Worm (Caenorhabditis elegans) whole organism, midembryonic: ENCODE results near the gene vps-2.

Experiments
- T22C8.4 ChIP-seq: fragments of 200-800 bp; sonication (Bioruptor generic); IDR thresholded peaks from 2 replicates; pipeline ENCODE4 v1.3.6; 2022; ENCODE audit warnings: missing genetic modification characterization, missing compliant biosample characterization
- cog-1 ChIP-seq: sonication (generic microtip); optimal IDR thresholded peaks from 2 replicates; lab custom pipeline; 2016; ENCODE audit warnings: missing genetic modification characterization, missing compliant biosample characterization
- flt-1 ChIP-seq: fragments of 200-800 bp; sonication (Bioruptor generic); IDR thresholded peaks from 2 replicates; pipeline ENCODE4 v1.3.6; 2022; ENCODE audit warnings: missing genetic modification characterization, missing compliant biosample characterization
- klf-2 ChIP-seq: fragments of 200-800 bp; sonication (Bioruptor generic); conservative IDR thresholded peaks from 2 replicates; pipeline ENCODE4 v1.3.6; 2022; ENCODE audit warnings: missing genetic modification reagents, missing genetic modification characterization, missing compliant biosample characterization
- med-1 ChIP-seq: sonication (generic microtip); optimal IDR thresholded peaks from 2 replicates; lab custom pipeline; 2017; ENCODE audit warnings: missing genetic modification characterization, mild to moderate bottlenecking, missing compliant biosample characterization, antibody characterized with exemption, missing genetic modification reagents; ENCODE audit not compliant: insufficient read depth
- ref-1 ChIP-seq: fragments of 200-800 bp; sonication (Bioruptor generic); conservative IDR thresholded peaks from 2 replicates; pipeline ENCODE4 v1.3.6; 2022; ENCODE audit warnings: missing genetic modification reagents, missing genetic modification characterization, missing compliant biosample characterization
- tab-1 ChIP-seq: fragments of 200-800 bp; sonication (Bioruptor generic); IDR thresholded peaks from 2 replicates; pipeline ENCODE4 v1.3.6; 2022; ENCODE audit warnings: missing genetic modification characterization, missing compliant biosample characterization
- ztf-23 ChIP-seq: fragments of 200-800 bp; sonication (Bioruptor generic); IDR thresholded peaks from 2 replicates; pipeline ENCODE4 v1.3.6; 2022; ENCODE audit warnings: missing genetic modification reagents, missing genetic modification characterization, missing compliant biosample characterization
- ztf-29 ChIP-seq: fragments of 200-800 bp; sonication (Bioruptor generic); IDR thresholded peaks from 2 replicates; pipeline ENCODE4 v1.3.6; 2022; ENCODE audit warnings: missing genetic modification reagents, missing genetic modification characterization, missing compliant biosample characterization

Gene vps-2

ce11 chrII:12799927-12800522 lies 32.0 kb upstream of the vps-2 start:
- no peak for TF ChIP-seq med-1 (GFP tag; lab: Kevin White, UChicago)
- no peak for TF ChIP-seq T22C8.4 (GFP tag; lab: Robert Waterston, UW)
- no peak for TF ChIP-seq klf-2 (GFP tag; lab: Robert Waterston, UW)
- no peak for TF ChIP-seq ztf-29
- TF ChIP-seq ztf-23 (GFP tag; lab: Robert Waterston, UW): no peak
- TF ChIP-seq tab-1 (GFP tag; lab: Robert Waterston, UW): no peak
- no peak for TF ChIP-seq cog-1 (tag; lab: Kevin White, UChicago)
- TF ChIP-seq ref-1 (GFP tag; lab: Robert Waterston, UW): no peak
- no peak for TF ChIP-seq flt-1 (GFP tag; lab: Robert Waterston, UW)

DNA sequence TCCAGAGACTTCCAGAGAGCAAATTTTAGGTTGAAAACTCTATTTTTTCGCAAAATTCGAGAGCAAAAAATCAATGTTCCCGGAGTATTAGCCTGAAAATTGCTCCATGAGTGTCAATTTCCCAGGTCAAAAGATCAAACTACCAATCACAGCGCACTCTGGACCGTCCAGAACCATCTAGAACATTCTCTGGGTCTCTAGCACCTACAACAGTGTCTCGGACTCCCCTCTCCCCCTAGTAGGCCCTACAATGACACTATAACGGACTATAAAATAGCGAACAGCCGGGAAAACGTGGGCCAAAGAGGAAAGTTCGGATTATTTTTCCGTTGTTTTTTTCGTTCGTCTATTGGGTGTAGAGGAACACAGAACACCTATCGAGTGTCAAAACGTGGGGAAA lies 31.3 kb upstream of the vps-2 start:
- 0 out of 2 replicates have a peak, but pooled peaks have one; percentile 8 for TF ChIP-seq ztf-23 (GFP tag; lab: Robert Waterston, UW)
- TF ChIP-seq ref-1 (GFP tag; lab: Robert Waterston, UW): no peak
- no peak for TF ChIP-seq ztf-29
- peak; percentile 25; the same call in 1 of the 2 replicates for TF ChIP-seq flt-1 (GFP tag; lab: Robert Waterston, UW)
- TF ChIP-seq med-1 (GFP tag; lab: Kevin White, UChicago): no peak

- TF ChIP-seq cog-1 (tag; lab: Kevin White, UChicago) (peak; percentile 54), ref-1 (GFP tag; lab: Robert Waterston, UW) (no peak), flt-1 (GFP tag; lab: Robert Waterston, UW) (peak; percentile 64)
Observed at ce11 chrII:12798814-12799213, 30.8 kb upstream of the vps-2 start.

- no peak for TF ChIP-seq flt-1 (GFP tag; lab: Robert Waterston, UW)
Observed at ce11 chrII:12797211-12797794, 29.3 kb upstream of the vps-2 start.

DNA sequence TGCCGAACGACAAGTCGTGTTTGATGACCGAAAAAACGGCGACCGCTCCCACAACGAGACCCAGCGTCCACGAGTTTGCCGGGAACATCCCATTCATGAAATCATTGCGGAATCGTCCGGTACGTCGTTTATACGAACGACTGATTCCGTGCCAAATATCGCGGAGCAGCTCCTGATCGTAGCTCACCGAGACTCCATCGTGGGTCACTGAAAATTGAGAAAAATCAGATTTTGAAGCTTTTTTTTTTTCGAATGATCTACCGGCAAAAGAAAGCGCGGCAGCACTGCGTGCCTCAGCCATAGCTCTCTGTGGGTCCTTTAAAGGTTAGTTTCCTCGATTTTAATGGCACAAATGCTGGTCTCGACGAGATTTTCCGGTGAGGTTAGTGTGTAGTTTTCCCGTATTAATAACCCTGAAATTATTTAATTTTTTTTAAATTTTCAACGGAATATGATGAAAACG lies 28.1 kb upstream of the vps-2 start, which contains the start of gene cpt-1:
cpt-1 (minus strand) TSS at position 413 of the 463 bp plus-strand sequence.
- TF ChIP-seq ref-1 (GFP tag; lab: Robert Waterston, UW): no peak

ce11 chrII:12795188-12795587 lies 27.2 kb upstream of the vps-2 start:
- no peak for TF ChIP-seq ztf-23 (GFP tag; lab: Robert Waterston, UW)
- TF ChIP-seq cog-1 (tag; lab: Kevin White, UChicago): no peak
- no peak for TF ChIP-seq ztf-29
- TF ChIP-seq tab-1 (GFP tag; lab: Robert Waterston, UW): no peak
- TF ChIP-seq flt-1 (GFP tag; lab: Robert Waterston, UW): no peak
- no peak for TF ChIP-seq med-1 (GFP tag; lab: Kevin White, UChicago)
- no peak for TF ChIP-seq ref-1 (GFP tag; lab: Robert Waterston, UW)
- no peak for TF ChIP-seq T22C8.4 (GFP tag; lab: Robert Waterston, UW)
- TF ChIP-seq klf-2 (GFP tag; lab: Robert Waterston, UW): no peak

ce11 chrII:12790392-12790791 lies 22.4 kb upstream of the vps-2 start:
- TF ChIP-seq ref-1 (GFP tag; lab: Robert Waterston, UW) (no peak), ztf-29 (no peak), T22C8.4 (GFP tag; lab: Robert Waterston, UW) (0 out of 2 replicates have a peak, but pooled peaks have one; percentile 12)

DNA sequence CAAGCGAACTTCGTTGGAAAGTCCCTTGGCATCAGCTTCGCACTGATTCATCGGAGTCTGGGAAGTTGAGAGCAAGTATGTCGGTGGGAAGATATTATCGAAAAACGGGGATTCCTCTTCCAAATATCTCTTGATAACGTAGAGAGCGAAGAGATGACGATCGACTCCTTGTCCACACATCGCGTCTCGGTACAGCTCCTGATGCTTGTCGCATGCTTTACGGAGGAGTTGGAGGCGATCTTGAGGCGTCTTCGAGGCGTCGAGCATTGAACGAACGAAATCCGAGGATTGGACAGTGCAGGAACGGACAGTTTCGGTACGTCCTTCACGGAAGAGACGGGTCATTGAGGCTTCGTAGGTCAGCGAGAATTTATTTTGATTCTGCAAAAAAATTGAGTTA lies 21.5 kb upstream of the vps-2 start:
- no peak for TF ChIP-seq ref-1 (GFP tag; lab: Robert Waterston, UW)

- TF ChIP-seq ztf-23 (GFP tag; lab: Robert Waterston, UW) (no peak), tab-1 (GFP tag; lab: Robert Waterston, UW) (0 out of 2 replicates have a peak, but pooled peaks have one; percentile 34), cog-1 (tag; lab: Kevin White, UChicago) (no peak), klf-2 (GFP tag; lab: Robert Waterston, UW) (no peak), T22C8.4 (GFP tag; lab: Robert Waterston, UW) (no peak), ztf-29 (no peak), ref-1 (GFP tag; lab: Robert Waterston, UW) (no peak), med-1 (GFP tag; lab: Kevin White, UChicago) (no peak)
Observed at ce11 chrII:12787831-12788248, 19.8 kb upstream of the vps-2 start, which contains the start of gene alkb-7. TSS of gene alkb-7 (minus strand) at chrII:12788153.

DNA sequence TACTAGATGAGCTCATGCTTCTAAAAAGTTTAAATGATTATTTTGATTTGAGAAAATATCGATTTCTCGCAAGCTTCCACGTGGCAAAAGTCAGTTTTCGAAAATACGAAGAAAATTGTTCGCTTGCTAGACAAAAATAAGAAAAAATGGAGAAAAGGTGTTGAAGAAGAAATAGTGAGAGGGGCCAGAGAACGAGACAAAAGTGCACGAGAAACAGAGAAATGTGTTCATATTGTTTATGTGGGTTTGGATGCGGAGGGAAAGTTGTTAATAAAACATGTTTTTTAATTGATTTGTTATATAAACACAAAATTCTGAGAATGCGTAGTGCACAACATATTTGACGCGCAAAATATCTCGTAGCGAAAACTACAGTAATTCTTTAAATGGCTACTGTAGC lies 17.4 kb upstream of the vps-2 start, which contains the start of gene Y46G5A.15:
Y46G5A.15 (minus strand) TSS at position 26 of the 400 bp plus-strand sequence.
- TF ChIP-seq ztf-23 (GFP tag; lab: Robert Waterston, UW) (no peak), flt-1 (GFP tag; lab: Robert Waterston, UW) (no peak), med-1 (GFP tag; lab: Kevin White, UChicago) (no peak), T22C8.4 (GFP tag; lab: Robert Waterston, UW) (no peak), tab-1 (GFP tag; lab: Robert Waterston, UW) (no peak), ztf-29 (no peak), klf-2 (GFP tag; lab: Robert Waterston, UW) (no peak), ref-1 (GFP tag; lab: Robert Waterston, UW) (no peak)
